Fruit fly (Drosophila melanogaster) whole organism, wandering third instar larva: ENCODE data around the gene CG6733.
A peak's percentile ranks its signal among the peaks of the same experiment; 100 is the strongest.

Experiments
- Abd-B ChIP-seq: fragments of >200 bp; optimal IDR thresholded peaks from 2 replicates; lab custom pipeline; 2017; ENCODE audit warnings: missing biosample characterization, missing genetic modification characterization
- CG32264 ChIP-seq: fragments of 200-800 bp; sonication (Bioruptor generic); optimal IDR thresholded peaks from 2 replicates; lab custom pipeline; 2016; ENCODE audit warnings: missing biosample characterization, missing genetic modification characterization
- CG9705 ChIP-seq: fragments of 200-800 bp; sonication (Bioruptor generic); optimal IDR thresholded peaks from 2 replicates; lab custom pipeline; 2018; ENCODE audit warnings: missing biosample characterization, mild to moderate bottlenecking, missing genetic modification characterization
- CrebA ChIP-seq: fragments of 200-800 bp; sonication (Bioruptor generic); optimal IDR thresholded peaks from 2 replicates; lab custom pipeline; 2016; ENCODE audit warnings: missing biosample characterization, mild to moderate bottlenecking, missing genetic modification characterization, borderline replicate concordance
- Dfd ChIP-seq: fragments of >200 bp; optimal IDR thresholded peaks from 2 replicates; lab custom pipeline; 2017; ENCODE audit warnings: missing biosample characterization, missing genetic modification characterization
- Dif ChIP-seq: fragments of 200-275, 200-300 bp; sonication (Bioruptor generic); optimal IDR thresholded peaks from 2 replicates; lab custom pipeline; 2018; ENCODE audit warnings: missing biosample characterization, missing genetic modification characterization; ENCODE audit not compliant: partially characterized antibody
- GATAd ChIP-seq: sonication (Bioruptor generic); optimal IDR thresholded peaks from 2 replicates; lab custom pipeline; 2016; ENCODE audit warnings: missing biosample characterization, missing genetic modification characterization
- HLH106 ChIP-seq: fragments of 200-800 bp; optimal IDR thresholded peaks from 3 replicates; lab custom pipeline; 2019; ENCODE audit warnings: missing biosample characterization, mild to moderate bottlenecking, missing genetic modification characterization, moderate library complexity
- Hnf4 ChIP-seq: fragments of 200-800 bp; sonication (Bioruptor generic); optimal IDR thresholded peaks from 2 replicates; lab custom pipeline; 2016; ENCODE audit warnings: missing biosample characterization, mild to moderate bottlenecking, missing genetic modification characterization
- Hr78 ChIP-seq: fragments of >200 bp; optimal IDR thresholded peaks from 2 replicates; lab custom pipeline; 2017; ENCODE audit warnings: missing biosample characterization, missing genetic modification characterization
- Hr83 ChIP-seq: fragments of 200-300 bp; sonication (Bioruptor generic); optimal IDR thresholded peaks from 2 replicates; lab custom pipeline; 2016; ENCODE audit warnings: missing biosample characterization, mild to moderate bottlenecking, missing genetic modification characterization, moderate library complexity; ENCODE audit not compliant: poor library complexity, severe bottlenecking
- Jra ChIP-seq: sonication (Bioruptor generic); optimal IDR thresholded peaks from 2 replicates; lab custom pipeline; 2016; ENCODE audit warnings: missing biosample characterization, missing genetic modification characterization
- Mio ChIP-seq: sonication (Bioruptor generic); optimal IDR thresholded peaks from 2 replicates; lab custom pipeline; 2016; ENCODE audit warnings: missing biosample characterization, missing genetic modification characterization
- Myc ChIP-seq: fragments of >200 bp; optimal IDR thresholded peaks from 2 replicates; lab custom pipeline; 2017
- N ChIP-seq: fragments of >200 bp; optimal IDR thresholded peaks from 2 replicates; lab custom pipeline; 2018; ENCODE audit warnings: missing biosample characterization, missing external identifiers, missing genetic modification characterization
- OdsH ChIP-seq: fragments of 200-800 bp; sonication (Bioruptor generic); optimal IDR thresholded peaks from 2 replicates; lab custom pipeline; 2016; ENCODE audit warnings: missing biosample characterization, mild to moderate bottlenecking, missing genetic modification characterization
- Rel ChIP-seq, 2 experiments: fragments of 200-800 bp; sonication (Bioruptor generic) in 1 of 2; optimal IDR thresholded peaks; 2 replicates in 1 of 2; 3 replicates in 1 of 2; lab custom pipeline; 2016 to 2019; ENCODE audit warnings: mild to moderate bottlenecking in 2 of 2, missing biosample characterization in 2 of 2, missing genetic modification characterization in 2 of 2, moderate library complexity in 1 of 2
- Sp1 ChIP-seq: fragments of 200-800 bp; sonication (Bioruptor generic); optimal IDR thresholded peaks from 3 replicates; lab custom pipeline; 2019; ENCODE audit warnings: missing biosample characterization, mild to moderate bottlenecking, missing genetic modification characterization, moderate library complexity
- Vsx2 ChIP-seq: fragments of 200-300, 225-300 bp; sonication (Bioruptor generic); optimal IDR thresholded peaks from 2 replicates; lab custom pipeline; 2018; ENCODE audit warnings: missing biosample characterization, missing genetic modification characterization; ENCODE audit not compliant: partially characterized antibody
- br ChIP-seq: fragments of 200-800 bp; sonication (Bioruptor generic); optimal IDR thresholded peaks from 2 replicates; lab custom pipeline; 2016; ENCODE audit warnings: missing biosample characterization, missing genetic modification characterization
- brk ChIP-seq: fragments of 200-800 bp; sonication (Bioruptor generic); optimal IDR thresholded peaks from 2 replicates; lab custom pipeline; 2016; ENCODE audit warnings: missing biosample characterization, mild to moderate bottlenecking, missing genetic modification characterization
- dl ChIP-seq, 2 experiments: fragments of 175-275, 200-275 bp in 1 of 2; fragments of 200-275 bp in 1 of 2; sonication (Bioruptor generic); optimal IDR thresholded peaks; lab custom pipeline; 2018; ENCODE audit warnings: mild to moderate bottlenecking in 2 of 2, missing biosample characterization in 2 of 2, missing genetic modification characterization in 2 of 2, moderate library complexity in 2 of 2; ENCODE audit not compliant: partially characterized antibody in 2 of 2, insufficient read depth in 1 of 2
- dmrt93B ChIP-seq: fragments of 200-800 bp; sonication (Bioruptor generic); optimal IDR thresholded peaks from 2 replicates; lab custom pipeline; 2018; ENCODE audit warnings: missing biosample characterization, mild to moderate bottlenecking, missing genetic modification characterization
- dsf ChIP-seq: sonication (Bioruptor generic); optimal IDR thresholded peaks from 2 replicates; lab custom pipeline; 2016; ENCODE audit warnings: missing biosample characterization, missing genetic modification characterization, borderline replicate concordance
- ey ChIP-seq: fragments of 200-800 bp; sonication (Bioruptor generic); optimal IDR thresholded peaks from 2 replicates; lab custom pipeline; 2016; ENCODE audit warnings: missing biosample characterization, missing genetic modification characterization
- foxo ChIP-seq, 2 experiments: fragments of 200-800 bp; sonication (Bioruptor generic); optimal IDR thresholded peaks; 2 replicates in 1 of 2; 3 replicates in 1 of 2; lab custom pipeline; 2016 to 2017; ENCODE audit warnings: missing biosample characterization in 2 of 2, missing genetic modification characterization in 2 of 2
- fru ChIP-seq: fragments of 200-800 bp; sonication (Bioruptor generic); optimal IDR thresholded peaks from 3 replicates; lab custom pipeline; 2016; ENCODE audit warnings: missing biosample characterization, mild to moderate bottlenecking, missing genetic modification characterization
- h ChIP-seq: fragments of 200-800 bp; sonication (Bioruptor generic); optimal IDR thresholded peaks from 3 replicates; lab custom pipeline; 2016; ENCODE audit warnings: missing biosample characterization, mild to moderate bottlenecking, missing genetic modification characterization
- jim ChIP-seq: fragments of 175-275, 200-325 bp; sonication (Bioruptor generic); optimal IDR thresholded peaks from 2 replicates; lab custom pipeline; 2016; ENCODE audit warnings: missing biosample characterization, mild to moderate bottlenecking, missing genetic modification characterization
- lola ChIP-seq: fragments of >200 bp; optimal IDR thresholded peaks from 2 replicates; lab custom pipeline; 2017; ENCODE audit warnings: missing biosample characterization, missing genetic modification characterization
- pan ChIP-seq: fragments of >200 bp; optimal IDR thresholded peaks from 2 replicates; lab custom pipeline; 2017
- psq ChIP-seq: fragments of 200-800 bp; sonication (Bioruptor generic); optimal IDR thresholded peaks from 3 replicates; lab custom pipeline; 2017; ENCODE audit warnings: missing biosample characterization, mild to moderate bottlenecking, missing genetic modification characterization, moderate library complexity
- rgr ChIP-seq: fragments of 200-800 bp; sonication (Bioruptor generic); optimal IDR thresholded peaks from 3 replicates; lab custom pipeline; 2016; ENCODE audit warnings: missing biosample characterization, mild to moderate bottlenecking, missing genetic modification characterization
- sage ChIP-seq: fragments of 200-800 bp; sonication (Bioruptor generic); optimal IDR thresholded peaks from 2 replicates; lab custom pipeline; 2016; ENCODE audit warnings: missing biosample characterization, mild to moderate bottlenecking, missing genetic modification characterization
- sv ChIP-seq: fragments of 200-800 bp; sonication (Bioruptor generic); optimal IDR thresholded peaks from 3 replicates; lab custom pipeline; 2016; ENCODE audit warnings: missing biosample characterization, missing genetic modification characterization
- tai ChIP-seq: sonication (Bioruptor generic); optimal IDR thresholded peaks from 2 replicates; lab custom pipeline; 2016; ENCODE audit warnings: missing biosample characterization, missing genetic modification characterization
- usp ChIP-seq: fragments of >200 bp; optimal IDR thresholded peaks from 2 replicates; lab custom pipeline; 2017; ENCODE audit warnings: missing biosample characterization, missing genetic modification characterization
- woc ChIP-seq: sonication (Bioruptor generic); optimal IDR thresholded peaks from 2 replicates; lab custom pipeline; 2016; ENCODE audit warnings: missing biosample characterization, mild to moderate bottlenecking, missing genetic modification characterization

The CG6733 gene

dm6 chr3R:23141678-23142338, 44.3 kb downstream of the CG6733 start, which contains the start of gene hh (continued):
- TF ChIP-seq CrebA (GFP tag; lab: Kevin White, UChicago) (no peak), dmrt93B (GFP tag; lab: Kevin White, UChicago) (no peak), Rel (GFP tag; optimal IDR thresholded peaks at IDR 0.05; lab: Kevin White, UChicago) (no peak), Rel (tag; optimal IDR thresholded peaks at IDR 0.05; lab: Kevin White, UChicago) (no peak), Mio (GFP tag; lab: Kevin White, UChicago) (no peak)

- TF ChIP-seq GATAd (GFP tag; lab: Kevin White, UChicago) (no peak), Myc (no peak), CG32264 (GFP tag; lab: Kevin White, UChicago) (no peak), HLH106 (no peak), Rel (GFP tag; optimal IDR thresholded peaks at IDR 0.05; lab: Kevin White, UChicago) (no peak), Rel (tag; optimal IDR thresholded peaks at IDR 0.05; lab: Kevin White, UChicago) (no peak), Vsx2 (GFP tag; lab: Kevin White, UChicago) (no peak)
- TF ChIP-seq, all 38 proteins: peak for 0
These were observed 45.9 kb downstream of the CG6733 start for dm6 chr3R:23143440-23143839.

dm6 chr3R:23144654-23145053, 47.1 kb downstream of the CG6733 start:
- TF ChIP-seq Dfd (GFP tag; lab: Kevin White, UChicago) (no peak), Hr78 (no peak), ey (GFP tag; lab: Kevin White, UChicago) (peak; percentile 13), GATAd (GFP tag; lab: Kevin White, UChicago) (no peak), dsf (GFP tag; lab: Kevin White, UChicago) (no peak), dmrt93B (GFP tag; lab: Kevin White, UChicago) (no peak), CG9705 (GFP tag; lab: Kevin White, UChicago) (no peak), foxo (GFP tag; optimal IDR thresholded peaks at IDR 0.05; lab: Kevin White, UChicago) (no peak), h (GFP tag; lab: Kevin White, UChicago) (peak; percentile 48), Vsx2 (GFP tag; lab: Kevin White, UChicago) (no peak), Jra (no peak), fru (GFP tag; lab: Kevin White, UChicago) (peak; percentile 35), Hr83 (GFP tag; lab: Kevin White, UChicago) (no peak), N (GFP tag; lab: Kevin White, UChicago) (no peak), tai (GFP tag; lab: Kevin White, UChicago) (no peak), pan (lab: Kevin White, UChicago) (no peak), Myc (no peak), br (no peak), rgr (peak; percentile 34), CG32264 (GFP tag; lab: Kevin White, UChicago) (no peak), Hnf4 (no peak), usp (GFP tag; lab: Kevin White, UChicago) (no peak), sage (GFP tag; lab: Kevin White, UChicago) (no peak), CrebA (GFP tag; lab: Kevin White, UChicago) (no peak), OdsH (GFP tag; lab: Kevin White, UChicago) (peak; percentile 15), sv (GFP tag; lab: Kevin White, UChicago) (no peak), Mio (GFP tag; lab: Kevin White, UChicago) (no peak), HLH106 (peak; percentile 37), woc (peak; percentile 30), Abd-B (no peak), Rel (GFP tag; optimal IDR thresholded peaks at IDR 0.05; lab: Kevin White, UChicago) (no peak), Rel (tag; optimal IDR thresholded peaks at IDR 0.05; lab: Kevin White, UChicago) (no peak), lola (GFP tag; lab: Kevin White, UChicago) (no peak), Dif (GFP tag; lab: Kevin White, UChicago) (no peak), jim (GFP tag; lab: Kevin White, UChicago) (no peak), Sp1 (GFP tag; lab: Kevin White, UChicago) (peak; percentile 14), dl (GFP tag; optimal IDR thresholded peaks at IDR 0.05; lab: Kevin White, UChicago; ENCODE audit: insufficient read depth in 1 of 2, partially characterized antibody in 2 of 2) (no peak), psq (GFP tag; lab: Kevin White, UChicago) (peak; percentile 26), brk (GFP tag; lab: Kevin White, UChicago) (no peak)
